Worm (Caenorhabditis elegans) whole organism, mixed stage, embryonic: ENCODE data around the gene Y48A6B.3.

ENCODE experiments used
- M03D4.4 ChIP-seq: sonication (generic microtip); optimal IDR thresholded peaks from 2 replicates; lab custom pipeline; 2017; ENCODE audit warnings: mild to moderate bottlenecking, missing genetic modification characterization, missing compliant biosample characterization
- bed-3 ChIP-seq: fragments of 200-800 bp; sonication (Bioruptor generic); optimal IDR thresholded peaks from 3 replicates; lab custom pipeline; 2018; ENCODE audit warnings: mild to moderate bottlenecking, missing genetic modification characterization, moderate library complexity, missing compliant biosample characterization
- blmp-1 ChIP-seq: fragments of 150-350 bp; optimal IDR thresholded peaks from 2 replicates; lab custom pipeline; 2014; ENCODE audit warnings: missing biosample characterization, missing genetic modification characterization
- ceh-39 ChIP-seq: fragments of 150-350 bp; optimal IDR thresholded peaks from 2 replicates; lab custom pipeline; 2014; ENCODE audit warnings: missing biosample characterization, missing genetic modification characterization
- ceh-43 ChIP-seq: fragments of 200-800 bp; sonication (Bioruptor generic); optimal IDR thresholded peaks from 2 replicates; lab custom pipeline; 2018; ENCODE audit warnings: mild to moderate bottlenecking, missing genetic modification characterization, moderate library complexity, missing compliant biosample characterization
- ceh-83 ChIP-seq: fragments of 200-800 bp; sonication (Bioruptor generic); optimal IDR thresholded peaks from 2 replicates; lab custom pipeline; 2018; ENCODE audit warnings: mild to moderate bottlenecking, missing genetic modification characterization, missing compliant biosample characterization
- ces-1 ChIP-seq: fragments of 150-350 bp; optimal IDR thresholded peaks from 2 replicates; lab custom pipeline; 2014; ENCODE audit warnings: missing biosample characterization, missing genetic modification reagents, missing genetic modification characterization
- cnd-1 ChIP-seq: fragments of 200-800 bp; sonication (Bioruptor generic); optimal IDR thresholded peaks from 2 replicates; lab custom pipeline; 2018; ENCODE audit warnings: mild to moderate bottlenecking, missing genetic modification characterization, missing compliant biosample characterization
- drap-1 ChIP-seq: fragments of 200-800 bp; sonication (Bioruptor generic); optimal IDR thresholded peaks from 3 replicates; lab custom pipeline; 2018; ENCODE audit warnings: mild to moderate bottlenecking, missing genetic modification characterization, missing compliant biosample characterization
- elt-1 ChIP-seq: sonication (generic microtip); optimal IDR thresholded peaks from 2 replicates; lab custom pipeline; 2017; ENCODE audit warnings: missing genetic modification characterization, mild to moderate bottlenecking, missing compliant biosample characterization, antibody characterized with exemption, moderate library complexity, borderline replicate concordance; ENCODE audit not compliant: insufficient read depth
- elt-3 ChIP-seq: fragments of 150-350 bp; optimal IDR thresholded peaks from 2 replicates; lab custom pipeline; 2014; ENCODE audit warnings: missing biosample characterization, missing genetic modification characterization
- flh-1 ChIP-seq: fragments of 200-800 bp; sonication (Bioruptor generic); optimal IDR thresholded peaks from 2 replicates; lab custom pipeline; 2018; ENCODE audit warnings: mild to moderate bottlenecking, missing genetic modification characterization, moderate library complexity, missing compliant biosample characterization
- ham-2 ChIP-seq: fragments of 200-800 bp; sonication (Bioruptor generic); optimal IDR thresholded peaks from 2 replicates; lab custom pipeline; 2018; ENCODE audit warnings: mild to moderate bottlenecking, missing genetic modification characterization, missing compliant biosample characterization
- hlh-1 ChIP-seq: fragments of 150-350 bp; optimal IDR thresholded peaks from 2 replicates; lab custom pipeline; 2014; ENCODE audit warnings: missing biosample characterization, missing genetic modification reagents, missing genetic modification characterization
- lin-13 ChIP-seq: fragments of 150-350 bp; optimal IDR thresholded peaks from 2 replicates; lab custom pipeline; 2014; ENCODE audit warnings: missing biosample characterization, missing genetic modification characterization
- lin-32 ChIP-seq: fragments of 200-800 bp; sonication (Bioruptor generic); optimal IDR thresholded peaks from 2 replicates; lab custom pipeline; 2018; ENCODE audit warnings: mild to moderate bottlenecking, missing genetic modification characterization, missing compliant biosample characterization
- lsy-2 ChIP-seq: fragments of 150-350 bp; optimal IDR thresholded peaks from 2 replicates; lab custom pipeline; 2014; ENCODE audit warnings: missing biosample characterization, missing genetic modification characterization
- mab-5 ChIP-seq: fragments of 150-350 bp; optimal IDR thresholded peaks from 2 replicates; lab custom pipeline; 2014; ENCODE audit warnings: missing biosample characterization, missing genetic modification characterization
- mep-1 ChIP-seq: fragments of 150-350 bp; optimal IDR thresholded peaks from 2 replicates; lab custom pipeline; 2017; ENCODE audit warnings: missing biosample characterization, missing genetic modification reagents, missing genetic modification characterization, inconsistent platforms
- mls-2 ChIP-seq: sonication (generic microtip); optimal IDR thresholded peaks from 2 replicates; lab custom pipeline; 2016; ENCODE audit warnings: mild to moderate bottlenecking, missing genetic modification characterization, moderate library complexity, missing compliant biosample characterization
- nhr-12 ChIP-seq: fragments of 150-350 bp; optimal IDR thresholded peaks from 2 replicates; lab custom pipeline; 2014; ENCODE audit warnings: missing biosample characterization, missing genetic modification characterization
- nhr-2 ChIP-seq: fragments of 150-350 bp; optimal IDR thresholded peaks from 2 replicates; lab custom pipeline; 2014; ENCODE audit warnings: missing biosample characterization, missing genetic modification characterization
- nhr-237 ChIP-seq: fragments of 150-350 bp; optimal IDR thresholded peaks from 2 replicates; lab custom pipeline; 2014; ENCODE audit warnings: missing biosample characterization, missing genetic modification characterization
- nhr-28 ChIP-seq: fragments of 150-350 bp; optimal IDR thresholded peaks from 2 replicates; lab custom pipeline; 2014; ENCODE audit warnings: missing biosample characterization, missing genetic modification characterization
- nhr-76 ChIP-seq: sonication (generic microtip); optimal IDR thresholded peaks from 2 replicates; lab custom pipeline; 2017; ENCODE audit warnings: missing biosample characterization, missing genetic modification characterization
- pha-4 ChIP-seq: fragments of 150-350 bp; optimal IDR thresholded peaks from 2 replicates; lab custom pipeline; 2018; ENCODE audit warnings: missing biosample characterization, missing genetic modification reagents, missing genetic modification characterization
- sem-2 ChIP-seq: fragments of 200-800 bp; sonication (Bioruptor generic); optimal IDR thresholded peaks from 2 replicates; lab custom pipeline; 2018; ENCODE audit warnings: mild to moderate bottlenecking, missing genetic modification characterization, missing compliant biosample characterization
- snpc-4 ChIP-seq: fragments of 150-350 bp; optimal IDR thresholded peaks from 2 replicates; lab custom pipeline; 2014; ENCODE audit warnings: missing biosample characterization, missing genetic modification characterization
- sptf-1 ChIP-seq: sonication (generic microtip); optimal IDR thresholded peaks from 2 replicates; lab custom pipeline; 2017; ENCODE audit warnings: mild to moderate bottlenecking, missing genetic modification characterization, moderate library complexity, missing compliant biosample characterization
- tbx-8 ChIP-seq: fragments of 200-800 bp; sonication (Bioruptor generic); optimal IDR thresholded peaks from 2 replicates; lab custom pipeline; 2018; ENCODE audit warnings: mild to moderate bottlenecking, missing genetic modification characterization, moderate library complexity, missing compliant biosample characterization
- unc-120 ChIP-seq: sonication (generic microtip); optimal IDR thresholded peaks from 2 replicates; lab custom pipeline; 2017; ENCODE audit warnings: missing genetic modification characterization, missing compliant biosample characterization; ENCODE audit not compliant: poor library complexity, severe bottlenecking
- unc-39 ChIP-seq: fragments of 150-350 bp; optimal IDR thresholded peaks from 2 replicates; lab custom pipeline; 2014; ENCODE audit warnings: missing biosample characterization, missing genetic modification characterization
- unc-62 ChIP-seq: fragments of 150-350 bp; optimal IDR thresholded peaks from 2 replicates; lab custom pipeline; 2014; ENCODE audit warnings: missing biosample characterization, missing genetic modification reagents, missing genetic modification characterization
- zip-8 ChIP-seq: fragments of 150-350 bp; optimal IDR thresholded peaks from 2 replicates; lab custom pipeline; 2014; ENCODE audit warnings: missing biosample characterization, missing genetic modification characterization
- ztf-11 ChIP-seq: fragments of 150-350 bp; optimal IDR thresholded peaks from 2 replicates; lab custom pipeline; 2014; ENCODE audit warnings: missing biosample characterization, missing genetic modification characterization

Gene Y48A6B.3

DNA sequence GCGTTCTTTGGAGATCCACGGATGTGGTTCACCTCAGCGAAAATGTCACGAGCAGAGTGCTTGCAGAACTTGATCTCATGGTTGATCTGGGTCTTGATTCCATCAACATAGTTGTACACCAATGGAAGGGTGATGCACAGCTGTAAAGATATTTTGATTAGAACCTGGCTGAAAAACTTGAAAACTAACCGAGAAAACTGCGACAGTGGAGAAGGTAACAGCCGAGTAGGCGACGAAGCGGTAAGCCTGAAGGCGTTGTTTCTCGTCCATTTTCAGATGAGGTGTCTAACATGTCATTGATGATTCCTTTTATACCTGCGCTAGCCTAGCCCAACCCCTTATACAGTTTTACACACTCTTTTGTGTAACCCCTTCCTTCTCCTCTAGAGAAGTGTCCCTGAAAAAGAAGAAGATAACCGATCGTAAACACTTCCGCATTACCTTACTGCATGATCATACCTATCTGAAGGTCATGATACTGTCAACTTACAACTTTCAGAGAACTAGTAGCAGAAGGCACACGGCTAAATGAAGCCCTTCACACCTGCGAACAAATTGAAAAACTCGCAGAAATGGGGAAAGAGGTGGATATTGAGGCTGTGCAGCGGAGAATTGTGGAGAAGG lies 20.3 kb upstream of the Y48A6B.3 start, which contains the start of gene col-94:
Gene col-94, minus strand, starts transcription at position 313 of the 624 bp plus-strand sequence.
- TF ChIP-seq ceh-43 (GFP tag; lab: Kevin White, UChicago), result no peak
- no peak for TF ChIP-seq cnd-1 (tag; lab: Kevin White, UChicago)
- no peak for TF ChIP-seq elt-1 (tag; lab: Kevin White, UChicago)
- no peak for TF ChIP-seq ces-1 (GFP tag; lab: Kevin White, UChicago)
- TF ChIP-seq nhr-28, result no peak

DNA sequence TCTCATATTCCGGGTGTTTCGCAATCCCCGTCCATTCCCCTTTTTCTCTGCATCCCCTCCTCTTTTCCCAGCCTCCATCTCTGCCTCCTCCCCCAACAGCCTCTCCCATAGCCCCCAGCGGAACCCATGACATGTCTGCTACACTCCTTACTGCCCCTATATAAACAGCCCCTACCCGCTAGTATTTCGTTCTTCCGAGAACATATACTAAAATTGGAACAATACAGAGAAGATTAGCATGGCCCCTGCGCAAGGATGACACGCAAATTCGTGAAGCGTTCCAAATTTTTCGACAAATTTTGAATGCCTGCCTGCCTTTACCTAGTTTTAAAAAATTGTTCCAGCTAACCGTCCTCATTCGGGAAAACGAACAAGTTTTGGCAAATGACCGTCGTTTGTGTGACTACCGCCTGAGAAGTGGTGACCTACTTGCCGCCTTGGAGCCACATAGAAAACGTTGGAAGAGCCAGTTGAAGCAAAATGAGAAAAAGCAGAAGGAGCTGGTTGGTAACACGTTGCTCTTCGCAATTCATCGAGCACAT lies 18.5 kb upstream of the Y48A6B.3 start:
- peak; percentile 16 for TF ChIP-seq nhr-12 (tag; lab: Kevin White, UChicago)
- peak; percentile 89 for TF ChIP-seq lin-13 (tag; lab: Kevin White, UChicago)
- peak; percentile 25 for TF ChIP-seq nhr-28
- peak; percentile 93 for TF ChIP-seq cnd-1 (tag; lab: Kevin White, UChicago)
- peak; percentile 95 for TF ChIP-seq M03D4.4 (tag; lab: Kevin White, UChicago)
- TF ChIP-seq drap-1, result peak; percentile 99
- peak; percentile 77 for TF ChIP-seq flh-1 (GFP tag; lab: Kevin White, UChicago)
- TF ChIP-seq blmp-1 (tag; lab: Kevin White, UChicago), result no peak
- TF ChIP-seq bed-3, result peak; percentile 89
- TF ChIP-seq sem-2, result peak; percentile 93
- TF ChIP-seq ceh-43 (GFP tag; lab: Kevin White, UChicago), result peak; percentile 90
- peak; percentile 79 for TF ChIP-seq ztf-11 (tag; lab: Kevin White, UChicago)
- TF ChIP-seq ceh-39 (tag; lab: Kevin White, UChicago), result peak; percentile 57
- TF ChIP-seq hlh-1 (tag; lab: Kevin White, UChicago), result peak; percentile 84
- peak; percentile 78 for TF ChIP-seq lsy-2 (tag; lab: Kevin White, UChicago)
- peak; percentile 94 for TF ChIP-seq pha-4
- TF ChIP-seq nhr-237 (tag; lab: Kevin White, UChicago), result peak; percentile 93
- TF ChIP-seq unc-39 (tag; lab: Kevin White, UChicago), result no peak
- TF ChIP-seq mab-5, result peak; percentile 90
- no peak for TF ChIP-seq snpc-4 (tag; lab: Kevin White, UChicago)
- TF ChIP-seq unc-62 (GFP tag; lab: Kevin White, UChicago), result peak; percentile 89
- TF ChIP-seq sptf-1 (tag; lab: Kevin White, UChicago), result peak; percentile 98
- TF ChIP-seq tbx-8 (GFP tag; lab: Kevin White, UChicago), result peak; percentile 95
- TF ChIP-seq elt-3 (tag; lab: Kevin White, UChicago), result peak; percentile 86
- TF ChIP-seq ham-2 (GFP tag; lab: Kevin White, UChicago), result peak; percentile 99
- peak; percentile 99 for TF ChIP-seq unc-120 (tag; lab: Kevin White, UChicago)
- no peak for TF ChIP-seq zip-8
- peak; percentile 98 for TF ChIP-seq mls-2 (tag; lab: Kevin White, UChicago)
- TF ChIP-seq ceh-83 (GFP tag; lab: Kevin White, UChicago), result peak; percentile 95
- TF ChIP-seq nhr-76 (tag; lab: Kevin White, UChicago), result peak; percentile 47
- TF ChIP-seq elt-1 (tag; lab: Kevin White, UChicago), result peak; percentile 4
- TF ChIP-seq mep-1, result peak; percentile 91
- peak; percentile 16 for TF ChIP-seq nhr-2
- TF ChIP-seq ces-1 (GFP tag; lab: Kevin White, UChicago), result peak; percentile 95
- peak; percentile 93 for TF ChIP-seq lin-32 (GFP tag; lab: Kevin White, UChicago)

DNA sequence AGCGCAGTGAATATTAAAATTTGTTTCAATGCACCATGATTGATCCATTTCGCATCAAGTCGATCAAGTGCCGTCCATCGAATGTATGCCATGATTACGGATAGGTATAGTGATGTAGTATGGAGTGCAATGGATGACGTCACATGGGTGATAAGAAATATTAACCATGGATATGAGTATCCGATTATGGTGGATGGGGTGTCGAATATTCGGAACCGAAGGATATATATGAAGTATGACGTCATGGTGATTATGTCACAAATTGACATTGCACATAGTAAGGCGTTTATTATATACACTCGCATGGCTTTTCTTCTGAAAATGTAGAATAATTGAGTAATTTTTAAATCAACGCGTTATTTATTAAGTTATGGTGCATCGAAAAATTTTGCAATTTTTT lies 13.9 kb upstream of the Y48A6B.3 start:
- TF ChIP-seq zip-8, result peak; percentile 91
- TF ChIP-seq unc-39 (tag; lab: Kevin White, UChicago), result no peak
- no peak for TF ChIP-seq ztf-11 (tag; lab: Kevin White, UChicago)
